Worm (Caenorhabditis elegans): ENCODE data around the gene F14D7.1.
"Not testable (repeated sequence)": the region's sequence is repeated elsewhere in the genome, so short reads cannot be mapped to it uniquely, and the experiment has no call there.

DNA sequence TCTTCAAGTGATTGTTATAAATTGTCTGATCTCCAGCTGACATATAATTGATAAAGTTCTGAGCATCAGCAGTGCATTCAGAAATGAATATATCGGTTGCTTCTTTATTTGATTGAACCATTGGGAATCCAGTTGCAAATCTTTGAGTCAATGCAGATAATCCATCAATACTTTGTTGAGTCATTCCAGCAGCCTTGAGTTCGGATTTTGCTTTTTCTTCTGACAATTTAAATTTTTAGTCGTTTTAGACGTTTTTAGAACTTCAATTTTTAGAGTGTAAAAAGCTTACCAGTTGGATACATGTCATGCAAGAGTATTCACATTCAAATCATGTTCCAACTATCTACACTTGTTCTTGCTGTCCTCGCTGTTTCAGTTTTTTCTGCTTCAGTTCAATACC is 20.4 kb upstream of the F14D7.1 start, which contains the start of gene F14D7.14:
- TF ChIP-seq W03F9.2, him-1, dao-5 (tag; optimal IDR thresholded peaks at IDR 0.05): not testable (repeated sequence)

All from whole organism, L4/young adult.